Worm (Caenorhabditis elegans) whole organism, young adult: ENCODE measurements around the gene B0273.115.
"Not testable (repeated sequence)": the region's sequence is repeated elsewhere in the genome, so short reads cannot be mapped to it uniquely, and the experiment has no call there.

ENCODE experiments used
- B0336.3 ChIP-seq: fragments of 200-800 bp; sonication (Bioruptor generic); IDR thresholded peaks from 2 replicates; pipeline ENCODE4 v1.3.6; 2022; ENCODE audit warnings: missing genetic modification characterization, missing compliant biosample characterization
- D2030.7 ChIP-seq: fragments of 200-800 bp; sonication (Bioruptor generic); IDR thresholded peaks from 2 replicates; pipeline ENCODE4 v1.3.6; 2022; ENCODE audit warnings: missing genetic modification reagents, missing genetic modification characterization, missing compliant biosample characterization
- T07F8.4 ChIP-seq: sonication (generic microtip); optimal IDR thresholded peaks from 2 replicates; lab custom pipeline; 2016; ENCODE audit warnings: mild to moderate bottlenecking, missing genetic modification characterization, moderate library complexity, missing compliant biosample characterization
- Y53F4B.3 ChIP-seq: fragments of 200-800 bp; sonication (Bioruptor generic); IDR thresholded peaks from 2 replicates; pipeline ENCODE4 v1.3.6; 2022; ENCODE audit warnings: missing genetic modification reagents, missing genetic modification characterization, missing compliant biosample characterization
- Y53G8AR.9 ChIP-seq: fragments of 200-800 bp; sonication (Bioruptor generic); conservative IDR thresholded peaks from 2 replicates; pipeline ENCODE4 v1.3.6; 2022; ENCODE audit warnings: missing genetic modification reagents, missing genetic modification characterization, missing compliant biosample characterization
- Y67H2A.10 ChIP-seq: fragments of 200-800 bp; sonication (Bioruptor generic); conservative IDR thresholded peaks from 2 replicates; pipeline ENCODE4 v1.3.6; 2022; ENCODE audit warnings: missing genetic modification reagents, missing genetic modification characterization, missing compliant biosample characterization
- ama-1 ChIP-seq, 3 experiments: fragments of 150-350 bp in 1 of 3; sonication (generic microtip) in 2 of 3; optimal IDR thresholded peaks; 2 replicates each; lab custom pipeline; 2014 to 2018; ENCODE audit warnings: missing biosample characterization in 2 of 3, missing genetic modification characterization in 2 of 3, missing genetic modification reagents in 2 of 3
- aptf-3 ChIP-seq: fragments of 200-800 bp; sonication (Bioruptor generic); IDR thresholded peaks from 2 replicates; pipeline ENCODE4 v1.3.6; 2022; ENCODE audit warnings: missing genetic modification characterization, missing compliant biosample characterization
- nhr-90 ChIP-seq: sonication (generic microtip); optimal IDR thresholded peaks from 2 replicates; lab custom pipeline; 2016; ENCODE audit warnings: missing genotype, mild to moderate bottlenecking, missing genetic modification characterization, missing compliant biosample characterization
- pha-4 ChIP-seq: fragments of 150-350 bp; sonication (generic microtip); optimal IDR thresholded peaks from 2 replicates; lab custom pipeline; 2014; ENCODE audit warnings: missing biosample characterization, missing genetic modification reagents, missing genetic modification characterization
- rcor-1 ChIP-seq: fragments of 200-800 bp; sonication (Bioruptor generic); IDR thresholded peaks from 2 replicates; pipeline ENCODE4 v1.3.6; 2022; ENCODE audit warnings: missing genetic modification reagents, missing genetic modification characterization, missing compliant biosample characterization
- repo-1 ChIP-seq: sonication (generic microtip); optimal IDR thresholded peaks from 2 replicates; lab custom pipeline; 2017; ENCODE audit warnings: mild to moderate bottlenecking, missing genetic modification characterization, missing compliant biosample characterization
- unc-62 ChIP-seq: fragments of 150-350 bp; optimal IDR thresholded peaks from 2 replicates; lab custom pipeline; 2014; ENCODE audit warnings: missing biosample characterization, missing genetic modification reagents, missing genetic modification characterization

- TF ChIP-seq Y53G8AR.9 (GFP tag; lab: Robert Waterston, UW); aptf-3 (GFP tag; lab: Robert Waterston, UW); Y53F4B.3 (GFP tag; lab: Robert Waterston, UW); rcor-1 (GFP tag; lab: Robert Waterston, UW); nhr-90 (tag; lab: Kevin White, UChicago); T07F8.4 (tag; lab: Kevin White, UChicago); unc-62; repo-1 (tag; lab: Kevin White, UChicago); B0336.3 (GFP tag; lab: Robert Waterston, UW); ama-1 (optimal IDR thresholded peaks at IDR 0.05; lab: Kevin White, UChicago); ama-1 (GFP tag; optimal IDR thresholded peaks at IDR 0.05; lab: Kevin White, UChicago); pha-4 (tag; lab: Kevin White, UChicago); Y67H2A.10 (GFP tag; lab: Robert Waterston, UW); D2030.7 (GFP tag; lab: Robert Waterston, UW): not testable (repeated sequence)
Observed at ce11 chrIV:5455999-5456398, 35.0 kb downstream of the B0273.115 start, which contains the start of gene Y4C6A.3.
